Fruit fly (Drosophila melanogaster): ENCODE data around the gene I-2.

I-2 gene

dm6 chr3L:9820248-9820647 is 16.4 kb downstream of the I-2 start:
- TF ChIP-seq h (GFP tag; optimal IDR thresholded peaks at IDR 0.05): no peak
- no peak for TF ChIP-seq woc (GFP tag; optimal IDR thresholded peaks at IDR 0.05)
- TF ChIP-seq dmrt93B (GFP tag; optimal IDR thresholded peaks at IDR 0.05): no peak
- no peak for TF ChIP-seq ey (GFP tag; optimal IDR thresholded peaks at IDR 0.05)
- no peak for TF ChIP-seq Dif (GFP tag; optimal IDR thresholded peaks at IDR 0.05; ENCODE audit: partially characterized antibody)
- TF ChIP-seq psq (GFP tag; optimal IDR thresholded peaks at IDR 0.05): no peak
- no peak for TF ChIP-seq Vsx2 (GFP tag; optimal IDR thresholded peaks at IDR 0.05; ENCODE audit: partially characterized antibody)
- TF ChIP-seq GATAd (GFP tag; optimal IDR thresholded peaks at IDR 0.05): no peak
- no peak for TF ChIP-seq tai (GFP tag; optimal IDR thresholded peaks at IDR 0.05)
- TF ChIP-seq Myc (optimal IDR thresholded peaks at IDR 0.05): no peak
- no peak for TF ChIP-seq Sp1 (GFP tag; optimal IDR thresholded peaks at IDR 0.05)
- TF ChIP-seq Jra (GFP tag; optimal IDR thresholded peaks at IDR 0.05): no peak
- TF ChIP-seq OdsH (GFP tag; optimal IDR thresholded peaks at IDR 0.05): no peak
- TF ChIP-seq dl (GFP tag; optimal IDR thresholded peaks at IDR 0.05; ENCODE audit: insufficient read depth in 1 of 2, partially characterized antibody in 2 of 2): no peak

dm6 chr3L:9815705-9816104 is 20.9 kb downstream of the I-2 start:
- no peak for TF ChIP-seq h (GFP tag; optimal IDR thresholded peaks at IDR 0.05)
- no peak for TF ChIP-seq usp (GFP tag; optimal IDR thresholded peaks at IDR 0.05)
- TF ChIP-seq Myc (optimal IDR thresholded peaks at IDR 0.05): no peak
- no peak for TF ChIP-seq fru (GFP tag; optimal IDR thresholded peaks at IDR 0.05)
- no peak for TF ChIP-seq Vsx2 (GFP tag; optimal IDR thresholded peaks at IDR 0.05; ENCODE audit: partially characterized antibody)
- TF ChIP-seq GATAd (GFP tag; optimal IDR thresholded peaks at IDR 0.05): no peak
- TF ChIP-seq foxo (GFP tag; optimal IDR thresholded peaks at IDR 0.05): no peak
- no peak for TF ChIP-seq Dif (GFP tag; optimal IDR thresholded peaks at IDR 0.05; ENCODE audit: partially characterized antibody)
- TF ChIP-seq lola (GFP tag; optimal IDR thresholded peaks at IDR 0.05): no peak
- no peak for TF ChIP-seq brk (GFP tag; optimal IDR thresholded peaks at IDR 0.05)
- no peak for TF ChIP-seq tai (GFP tag; optimal IDR thresholded peaks at IDR 0.05)
- TF ChIP-seq HLH106 (tag; optimal IDR thresholded peaks at IDR 0.05): no peak
- no peak for TF ChIP-seq CG32264 (GFP tag; optimal IDR thresholded peaks at IDR 0.05)
- TF ChIP-seq rgr (GFP tag; optimal IDR thresholded peaks at IDR 0.05): no peak
- no peak for TF ChIP-seq Dfd (GFP tag; optimal IDR thresholded peaks at IDR 0.05)
- TF ChIP-seq Mio (GFP tag; optimal IDR thresholded peaks at IDR 0.05): no peak

dm6 chr3L:9814621-9815020 is 22.0 kb downstream of the I-2 start:
- TF ChIP-seq woc (GFP tag; optimal IDR thresholded peaks at IDR 0.05) (no peak), Vsx2 (GFP tag; optimal IDR thresholded peaks at IDR 0.05; ENCODE audit: partially characterized antibody) (no peak), jim (GFP tag; optimal IDR thresholded peaks at IDR 0.05) (no peak), CG9705 (GFP tag; optimal IDR thresholded peaks at IDR 0.05) (no peak), brk (GFP tag; optimal IDR thresholded peaks at IDR 0.05) (no peak), Hr83 (GFP tag; optimal IDR thresholded peaks at IDR 0.05; ENCODE audit: poor library complexity, severe bottlenecking) (no peak), Sp1 (GFP tag; optimal IDR thresholded peaks at IDR 0.05) (no peak), Abd-B (GFP tag; optimal IDR thresholded peaks at IDR 0.05) (no peak), Hr78 (GFP tag; optimal IDR thresholded peaks at IDR 0.05) (no peak), GATAd (GFP tag; optimal IDR thresholded peaks at IDR 0.05) (no peak), tai (GFP tag; optimal IDR thresholded peaks at IDR 0.05) (no peak), Mio (GFP tag; optimal IDR thresholded peaks at IDR 0.05) (no peak), Jra (GFP tag; optimal IDR thresholded peaks at IDR 0.05) (no peak), dl (GFP tag; optimal IDR thresholded peaks at IDR 0.05; ENCODE audit: insufficient read depth in 1 of 2, partially characterized antibody in 2 of 2) (no peak)

- TF ChIP-seq usp (GFP tag; optimal IDR thresholded peaks at IDR 0.05): no peak
- no peak for TF ChIP-seq jim (GFP tag; optimal IDR thresholded peaks at IDR 0.05)
- no peak for TF ChIP-seq Rel (GFP tag; optimal IDR thresholded peaks at IDR 0.05)
- no peak for TF ChIP-seq Rel (tag; optimal IDR thresholded peaks at IDR 0.05)
- TF ChIP-seq Mio (GFP tag; optimal IDR thresholded peaks at IDR 0.05): no peak
- no peak for TF ChIP-seq foxo (GFP tag; optimal IDR thresholded peaks at IDR 0.05)
- no peak for TF ChIP-seq dl (GFP tag; optimal IDR thresholded peaks at IDR 0.05; ENCODE audit: insufficient read depth in 1 of 2, partially characterized antibody in 2 of 2)
- TF ChIP-seq woc (GFP tag; optimal IDR thresholded peaks at IDR 0.05): no peak
- TF ChIP-seq CrebA (GFP tag; optimal IDR thresholded peaks at IDR 0.05; ENCODE audit: borderline replicate concordance): no peak
- no peak for TF ChIP-seq CG32264 (GFP tag; optimal IDR thresholded peaks at IDR 0.05)
- TF ChIP-seq OdsH (GFP tag; optimal IDR thresholded peaks at IDR 0.05): no peak
- TF ChIP-seq sage (GFP tag; optimal IDR thresholded peaks at IDR 0.05): no peak
- no peak for TF ChIP-seq Hnf4 (GFP tag; optimal IDR thresholded peaks at IDR 0.05)
- TF ChIP-seq ey (GFP tag; optimal IDR thresholded peaks at IDR 0.05): no peak
These were observed 23.2 kb downstream of the I-2 start, which contains the start of gene CG43897 for dm6 chr3L:9813345-9813897. TSS of gene CG43897 (plus strand) at chr3L:9813847.

Measured in whole organism, wandering third instar larva.